Worm (Caenorhabditis elegans) whole organism, L4 larva: ENCODE measurements around the gene Y116A8A.4.

Source experiments
- F26F4.8 ChIP-seq: fragments of 200-800 bp; sonication (Bioruptor generic); conservative IDR thresholded peaks from 2 replicates; pipeline ENCODE4 v1.3.6; 2022; ENCODE audit warnings: missing genetic modification characterization, missing compliant biosample characterization
- egl-27 ChIP-seq: sonication (generic microtip); optimal IDR thresholded peaks from 3 replicates; lab custom pipeline; 2017; ENCODE audit warnings: missing biosample characterization, missing genetic modification reagents, missing genetic modification characterization
- lin-29 ChIP-seq: fragments of 200-800 bp; sonication (Bioruptor generic); IDR thresholded peaks from 2 replicates; pipeline ENCODE4 v1.3.6; 2022; ENCODE audit warnings: missing genetic modification reagents, missing genetic modification characterization, missing compliant biosample characterization
- mdl-1 ChIP-seq, 2 experiments: fragments of 150-350 bp in 1 of 2; sonication (generic microtip) in 1 of 2; optimal IDR thresholded peaks; 2 replicates each; lab custom pipeline; 2014 to 2017; ENCODE audit warnings: missing biosample characterization in 2 of 2, missing genetic modification characterization in 2 of 2
- pha-4 ChIP-seq, 2 experiments: fragments of 150-350 bp in 1 of 2; fragments of 200-800 bp in 1 of 2; sonication (Bioruptor generic) in 1 of 2; IDR thresholded peaks in 1 of 2; optimal IDR thresholded peaks in 1 of 2; 2 replicates each; pipeline versions ENCODE4 v1.3.6 to Lab custom; 2014 to 2022; ENCODE audit warnings: missing genetic modification characterization in 2 of 2, missing genetic modification reagents in 2 of 2, missing biosample characterization in 1 of 2, missing compliant biosample characterization in 1 of 2
- unc-39 ChIP-seq: sonication (generic microtip); optimal IDR thresholded peaks from 2 replicates; lab custom pipeline; 2017; ENCODE audit warnings: missing biosample characterization, missing genetic modification characterization
- unc-62 ChIP-seq, 3 experiments: fragments of 150-350 bp in 1 of 3; sonication (generic microtip); optimal IDR thresholded peaks in 2 of 3; peaks in 1 of 3; 1 replicate in 1 of 3; 2 replicates in 2 of 3; lab custom pipeline; 2014 to 2017; ENCODE audit warnings: missing biosample characterization in 3 of 3, missing genetic modification characterization in 3 of 3, missing genetic modification reagents in 3 of 3, missing genotype in 1 of 3

DNA sequence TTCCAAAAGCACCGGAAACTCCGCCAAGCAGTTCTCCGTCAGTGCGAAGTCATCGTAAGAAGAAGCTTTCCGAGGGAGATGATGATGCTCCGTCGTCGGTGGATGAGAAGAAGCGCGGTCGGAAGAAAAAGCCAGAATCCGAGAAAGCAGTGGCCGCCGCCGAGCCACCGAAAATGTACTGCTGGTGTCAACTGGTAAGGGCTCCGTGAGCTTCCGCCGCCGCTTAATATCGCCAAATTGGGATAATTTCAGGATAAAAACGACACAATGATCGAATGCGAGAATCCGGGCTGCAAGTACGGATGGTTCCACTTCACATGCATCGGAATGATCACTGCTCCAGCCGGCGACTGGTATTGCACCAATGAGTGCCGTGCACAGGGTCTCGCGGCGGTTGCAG lies 42.2 kb downstream of the Y116A8A.4 start:
- no peak for TF ChIP-seq unc-39 (tag; lab: Kevin White, UChicago)
- no peak for TF ChIP-seq mdl-1 (tag; optimal IDR thresholded peaks at IDR 0.05; lab: Kevin White, UChicago)
- no peak for TF ChIP-seq pha-4 (GFP tag; IDR thresholded peaks at IDR 0.05; lab: Robert Waterston, UW)
- no peak for TF ChIP-seq pha-4 (tag; optimal IDR thresholded peaks at IDR 0.05; lab: Kevin White, UChicago)
- TF ChIP-seq egl-27 (tag; lab: Kevin White, UChicago): no peak
- no peak for TF ChIP-seq F26F4.8
- no peak for TF ChIP-seq lin-29
- no peak for TF ChIP-seq unc-62 (GFP tag; optimal IDR thresholded peaks at IDR 0.05 in 1 of 2; lab: Kevin White, UChicago)
- no peak for TF ChIP-seq unc-62 (tag; optimal IDR thresholded peaks at IDR 0.05; lab: Kevin White, UChicago)
